Worm (Caenorhabditis elegans): ENCODE data around the gene tbx-31.
"Not testable (repeated sequence)": the region's sequence is repeated elsewhere in the genome, so short reads cannot be mapped to it uniquely, and the experiment has no call there.

tbx-31 gene

DNA sequence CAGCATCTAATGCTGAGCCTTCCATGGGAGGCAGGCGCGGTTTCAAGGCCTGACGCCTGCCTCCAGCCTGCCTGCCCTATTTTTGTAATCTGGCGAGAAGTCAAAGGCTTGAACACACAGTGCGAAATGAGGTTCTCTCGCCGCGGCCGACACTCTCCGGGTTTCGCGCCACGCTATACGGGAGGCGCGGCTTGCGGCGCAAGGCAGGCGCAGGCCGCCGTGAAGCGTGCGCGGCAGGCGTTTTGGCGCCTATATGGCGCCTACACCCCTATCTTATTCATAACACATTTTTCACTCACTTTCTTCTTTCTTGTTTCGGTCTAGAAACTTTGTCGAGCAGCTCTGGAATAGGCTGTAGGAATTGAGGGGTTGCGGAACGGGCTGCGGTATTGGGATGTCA lies 29.1 kb upstream of the tbx-31 start:
- TF ChIP-seq flh-1 (GFP tag; optimal IDR thresholded peaks at IDR 0.05) (no peak), M03D4.4 (tag; optimal IDR thresholded peaks at IDR 0.05) (no peak), unc-120 (tag; optimal IDR thresholded peaks at IDR 0.05; ENCODE audit: poor library complexity, severe bottlenecking) (no peak), lin-32 (GFP tag; optimal IDR thresholded peaks at IDR 0.05) (no peak), unc-62 (GFP tag; optimal IDR thresholded peaks at IDR 0.05) (no peak), sptf-1 (tag; optimal IDR thresholded peaks at IDR 0.05) (no peak), tbx-8 (GFP tag; optimal IDR thresholded peaks at IDR 0.05) (no peak), mls-2 (tag; optimal IDR thresholded peaks at IDR 0.05) (no peak), ceh-39 (tag; optimal IDR thresholded peaks at IDR 0.05) (no peak), blmp-1 (tag; optimal IDR thresholded peaks at IDR 0.05) (no peak), mab-5 (tag; optimal IDR thresholded peaks at IDR 0.05) (no peak), snpc-4 (tag; optimal IDR thresholded peaks at IDR 0.05) (no peak), nhr-76 (tag; optimal IDR thresholded peaks at IDR 0.05) (no peak), drap-1 (GFP tag; optimal IDR thresholded peaks at IDR 0.05) (no peak), ceh-43 (GFP tag; optimal IDR thresholded peaks at IDR 0.05) (no peak), nhr-2 (tag; optimal IDR thresholded peaks at IDR 0.05) (no peak), pha-4 (tag; optimal IDR thresholded peaks at IDR 0.05) (no peak), nhr-12 (tag; optimal IDR thresholded peaks at IDR 0.05) (no peak), elt-3 (tag; optimal IDR thresholded peaks at IDR 0.05) (no peak), ham-2 (GFP tag; optimal IDR thresholded peaks at IDR 0.05) (no peak)

DNA sequence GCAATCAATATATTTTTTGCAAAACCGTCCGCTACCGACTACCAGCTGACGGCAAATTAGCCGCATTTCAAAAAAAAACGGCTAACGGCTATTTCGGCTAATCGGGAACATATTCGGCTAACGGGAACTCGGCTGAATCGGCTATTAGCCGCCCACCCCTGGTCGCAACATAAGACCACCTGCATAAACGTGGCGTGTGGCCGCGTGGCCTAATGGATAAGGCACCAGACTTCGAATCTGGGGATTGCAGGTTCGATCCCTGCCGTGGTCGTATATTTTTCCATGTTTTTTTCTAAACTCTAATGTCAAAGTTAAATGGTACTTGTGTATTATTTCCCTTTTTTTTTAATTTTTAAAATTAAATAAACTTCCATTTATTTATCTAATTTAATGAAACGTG lies 24.5 kb upstream of the tbx-31 start:
- no peak for TF ChIP-seq nhr-28 (tag; optimal IDR thresholded peaks at IDR 0.05)
- TF ChIP-seq ceh-83 (GFP tag; optimal IDR thresholded peaks at IDR 0.05), result no peak
- no peak for TF ChIP-seq zip-8 (tag; optimal IDR thresholded peaks at IDR 0.05)
- no peak for TF ChIP-seq lin-32 (GFP tag; optimal IDR thresholded peaks at IDR 0.05)
- TF ChIP-seq mep-1 (tag; optimal IDR thresholded peaks at IDR 0.05), result no peak
- TF ChIP-seq ham-2 (GFP tag; optimal IDR thresholded peaks at IDR 0.05), result no peak
- TF ChIP-seq mls-2 (tag; optimal IDR thresholded peaks at IDR 0.05), result no peak
- TF ChIP-seq elt-1 (tag; optimal IDR thresholded peaks at IDR 0.05; ENCODE audit: borderline replicate concordance, insufficient read depth), result no peak
- TF ChIP-seq nhr-76 (tag; optimal IDR thresholded peaks at IDR 0.05), result no peak
- no peak for TF ChIP-seq ceh-43 (GFP tag; optimal IDR thresholded peaks at IDR 0.05)
- no peak for TF ChIP-seq tbx-8 (GFP tag; optimal IDR thresholded peaks at IDR 0.05)
- TF ChIP-seq mab-5 (tag; optimal IDR thresholded peaks at IDR 0.05), result no peak
- TF ChIP-seq bed-3 (GFP tag; optimal IDR thresholded peaks at IDR 0.05), result no peak
- TF ChIP-seq lsy-2 (tag; optimal IDR thresholded peaks at IDR 0.05), result no peak
- TF ChIP-seq ces-1 (GFP tag; optimal IDR thresholded peaks at IDR 0.05), result no peak

DNA sequence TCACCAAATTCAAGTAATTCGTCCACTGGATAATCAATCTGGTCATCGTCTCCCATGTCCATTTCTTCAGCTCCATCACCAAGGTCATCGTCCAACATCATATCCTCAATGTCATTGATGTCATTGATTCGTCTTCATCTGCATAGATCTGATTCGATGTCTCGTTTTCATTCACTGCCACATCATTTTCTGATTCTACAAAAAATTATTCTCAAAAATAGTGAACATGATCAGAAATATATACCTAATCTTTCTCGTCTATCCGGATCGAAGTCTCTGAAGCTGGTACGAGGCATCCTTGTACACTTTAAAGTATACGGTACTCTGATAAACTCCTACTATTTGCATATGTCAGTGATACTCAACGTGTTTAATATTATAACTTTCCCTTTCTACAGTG lies 22.9 kb upstream of the tbx-31 start, which contains the start of gene C36C9.4:
C36C9.4 (minus strand) TSS at position 101 of the 400 bp plus-strand sequence.
- TF ChIP-seq sem-2 (GFP tag; optimal IDR thresholded peaks at IDR 0.05); snpc-4 (tag; optimal IDR thresholded peaks at IDR 0.05); zip-8 (tag; optimal IDR thresholded peaks at IDR 0.05): not testable (repeated sequence)

DNA sequence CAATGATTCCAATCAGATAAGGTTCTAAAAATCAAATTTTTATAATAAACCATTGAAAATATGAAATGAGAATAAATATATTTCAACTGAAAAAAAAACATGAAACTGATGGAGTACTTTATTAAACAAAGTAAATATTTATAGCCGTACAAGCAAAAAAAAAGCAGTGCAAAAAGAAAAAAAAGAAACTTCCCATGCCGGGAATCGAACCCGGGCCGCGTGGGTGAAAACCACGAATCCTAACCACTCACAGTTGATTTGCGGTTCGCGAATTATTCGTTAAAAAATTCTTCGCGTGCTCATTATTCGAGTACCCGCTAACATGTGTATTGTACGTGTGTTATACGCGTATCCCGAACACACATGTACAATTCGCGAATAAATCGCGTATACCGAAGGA lies 16.9 kb upstream of the tbx-31 start, which contains the start of gene C36C9.6:
C36C9.6 (minus strand) TSS at position 101 of the 400 bp plus-strand sequence.
- not testable (repeated sequence) for TF ChIP-seq mab-5 (tag; optimal IDR thresholded peaks at IDR 0.05); ham-2 (GFP tag; optimal IDR thresholded peaks at IDR 0.05); ces-1 (GFP tag; optimal IDR thresholded peaks at IDR 0.05)

DNA sequence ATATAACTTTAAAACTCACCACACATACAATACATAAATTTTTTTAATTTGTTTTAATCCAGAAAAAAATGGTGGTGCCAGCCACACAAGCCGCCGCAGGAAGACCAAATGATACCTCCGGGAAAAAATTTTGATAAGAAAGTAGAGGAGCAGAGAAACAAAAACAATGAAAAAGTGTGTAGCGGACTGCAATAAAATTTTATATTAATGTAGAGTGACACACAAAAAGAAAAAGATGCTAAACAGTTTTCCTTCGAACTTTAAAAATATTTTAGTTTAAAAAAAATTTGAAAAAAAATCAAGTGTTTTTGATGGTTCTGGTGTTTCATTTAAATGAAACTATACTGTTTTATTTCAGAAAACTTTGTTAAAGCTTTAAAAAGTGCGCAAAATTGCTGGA lies 16.0 kb upstream of the tbx-31 start, which contains the start of gene C36C9.12:
C36C9.12 (minus strand) TSS at position 101 of the 400 bp plus-strand sequence.
- TF ChIP-seq ces-1, lin-32, tbx-8 (GFP tag; optimal IDR thresholded peaks at IDR 0.05): not testable (repeated sequence)

DNA sequence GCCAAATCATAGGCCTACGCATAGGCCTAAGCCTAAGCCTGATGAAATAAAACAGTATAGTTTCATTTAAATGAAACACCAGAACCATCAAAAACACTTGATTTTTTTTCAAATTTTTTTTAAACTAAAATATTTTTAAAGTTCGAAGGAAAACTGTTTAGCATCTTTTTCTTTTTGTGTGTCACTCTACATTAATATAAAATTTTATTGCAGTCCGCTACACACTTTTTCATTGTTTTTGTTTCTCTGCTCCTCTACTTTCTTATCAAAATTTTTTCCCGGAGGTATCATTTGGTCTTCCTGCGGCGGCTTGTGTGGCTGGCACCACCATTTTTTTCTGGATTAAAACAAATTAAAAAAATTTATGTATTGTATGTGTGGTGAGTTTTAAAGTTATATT lies 13.1 kb upstream of the tbx-31 start, which contains the start of gene C36C9.11:
C36C9.11 (plus strand) TSS at position 301 of the 400 bp plus-strand sequence.
- not testable (repeated sequence) for TF ChIP-seq ztf-11 (tag; optimal IDR thresholded peaks at IDR 0.05); ces-1 (GFP tag; optimal IDR thresholded peaks at IDR 0.05); unc-62 (GFP tag; optimal IDR thresholded peaks at IDR 0.05)
